Worm (Caenorhabditis elegans): ENCODE results near the gene dnj-20.
A peak's percentile ranks its signal among the peaks of the same experiment; 100 is the strongest.

dnj-20 gene

ce11 chrII:9621913-9622348 lies 2.0 kb downstream of the dnj-20 start:
- peak; percentile 39 for TF ChIP-seq tlf-1 (GFP tag; optimal IDR thresholded peaks at IDR 0.05)
- TF ChIP-seq T26A5.8 (tag; optimal IDR thresholded peaks at IDR 0.05): no peak
- peak; percentile 95 to 97 for TF ChIP-seq let-607 (tag; optimal IDR thresholded peaks at IDR 0.05)
- 0 out of 2 replicates have a peak, but pooled peaks have one; percentile 57 for TF ChIP-seq let-526 (GFP tag; IDR thresholded peaks at IDR 0.05)
- TF ChIP-seq ztf-22 (GFP tag; optimal IDR thresholded peaks at IDR 0.05): peak; percentile 31
- peak; percentile 45; the same call in 1 of the 2 replicates for TF ChIP-seq dox-1 (GFP tag; IDR thresholded peaks at IDR 0.05)
- peak; percentile 96 for TF ChIP-seq unc-62 (GFP tag; optimal IDR thresholded peaks at IDR 0.05)
- TF ChIP-seq athp-1 (tag; optimal IDR thresholded peaks at IDR 0.05): no peak
- TF ChIP-seq ztf-18 (tag; optimal IDR thresholded peaks at IDR 0.05): peak; percentile 1
- TF ChIP-seq nhr-90 (tag; optimal IDR thresholded peaks at IDR 0.05): peak; percentile 16
- TF ChIP-seq atf-7 (tag; optimal IDR thresholded peaks at IDR 0.05): peak; percentile 48
- TF ChIP-seq madf-6 (GFP tag; IDR thresholded peaks at IDR 0.05): no peak
- peak; percentile 92 for TF ChIP-seq nhr-80 (tag; optimal IDR thresholded peaks at IDR 0.05)
- TF ChIP-seq B0336.3 (GFP tag; IDR thresholded peaks at IDR 0.05): 0 out of 2 replicates have a peak, but pooled peaks have one; percentile 25
- 0 out of 2 replicates have a peak, but pooled peaks have one; percentile 17 for TF ChIP-seq Y56A3A.18 (GFP tag; IDR thresholded peaks at IDR 0.05)
- no peak for TF ChIP-seq F10E7.11 (tag; optimal IDR thresholded peaks at IDR 0.05)
- TF ChIP-seq akir-1 (GFP tag; optimal IDR thresholded peaks at IDR 0.05): peak; percentile 6
- 0 out of 2 replicates have a peak, but pooled peaks have one; percentile 25 for TF ChIP-seq pbrm-1 (GFP tag; IDR thresholded peaks at IDR 0.05)
- TF ChIP-seq Y53G8AR.9 (GFP tag; conservative IDR thresholded peaks at IDR 0.05): 0 out of 2 replicates have a peak, but pooled peaks have one; percentile 46
- no peak for TF ChIP-seq ztf-3 (GFP tag; optimal IDR thresholded peaks at IDR 0.05)
- TF ChIP-seq sea-2 (GFP tag; IDR thresholded peaks at IDR 0.05): no peak
- no peak for TF ChIP-seq C06A6.2 (GFP tag; conservative IDR thresholded peaks at IDR 0.05)
- peak; percentile 69 for TF ChIP-seq cebp-1 (GFP tag; IDR thresholded peaks at IDR 0.05)
- TF ChIP-seq cebp-1 (tag; optimal IDR thresholded peaks at IDR 0.05): peak; percentile 82
- TF ChIP-seq tbx-9 (tag; optimal IDR thresholded peaks at IDR 0.05; ENCODE audit: borderline replicate concordance): no peak

- TF ChIP-seq lin-35 (GFP tag; optimal IDR thresholded peaks at IDR 0.05): no peak
- TF ChIP-seq dox-1 (GFP tag; IDR thresholded peaks at IDR 0.05): 0 out of 2 replicates have a peak, but pooled peaks have one; percentile 14
- TF ChIP-seq somi-1 (GFP tag; optimal IDR thresholded peaks at IDR 0.05): no peak
- TF ChIP-seq zfh-2 (GFP tag; conservative IDR thresholded peaks at IDR 0.05): peak; percentile 41
- TF ChIP-seq mcd-1 (GFP tag; IDR thresholded peaks at IDR 0.05): 0 out of 2 replicates have a peak, but pooled peaks have one; percentile 35
- TF ChIP-seq C17E4.6 (GFP tag; IDR thresholded peaks at IDR 0.05): no peak
- no peak for TF ChIP-seq dpl-1 (GFP tag; optimal IDR thresholded peaks at IDR 0.05)
- peak; percentile 33 for TF ChIP-seq ama-1 (optimal IDR thresholded peaks at IDR 0.05)
- TF ChIP-seq ama-1 (GFP tag; optimal IDR thresholded peaks at IDR 0.05): no peak
- TF ChIP-seq pha-4 (tag; optimal IDR thresholded peaks at IDR 0.05): peak; percentile 43
- peak; percentile 27; the same call in 1 of the 2 replicates for TF ChIP-seq ekl-4 (GFP tag; IDR thresholded peaks at IDR 0.05)
- TF ChIP-seq fkh-3 (tag; optimal IDR thresholded peaks at IDR 0.05): no peak
- no peak for TF ChIP-seq rcor-1 (GFP tag; IDR thresholded peaks at IDR 0.05)
- TF ChIP-seq hmg-1.2 (GFP tag; IDR thresholded peaks at IDR 0.05): peak; percentile 14; the same call in 1 of the 2 replicates
- no peak for TF ChIP-seq nhr-120 (GFP tag; IDR thresholded peaks at IDR 0.05)
- TF ChIP-seq rec-8 (tag; optimal IDR thresholded peaks at IDR 0.05): no peak
- no peak for TF ChIP-seq let-607 (tag; optimal IDR thresholded peaks at IDR 0.05)
- no peak for TF ChIP-seq aptf-2 (GFP tag; conservative IDR thresholded peaks at IDR 0.05)
- no peak for TF ChIP-seq die-1 (tag; optimal IDR thresholded peaks at IDR 0.05)
- no peak for TF ChIP-seq egrh-3 (GFP tag; IDR thresholded peaks at IDR 0.05)
Measured at ce11 chrII:9621121-9621520, 2.9 kb downstream of the dnj-20 start.
